Worm (Caenorhabditis elegans) whole organism, young adult: ENCODE data around the gene Y57E12B.4.
A peak's percentile ranks its signal among the peaks of the same experiment; 100 is the strongest.

Experiments used
- B0336.3 ChIP-seq: fragments of 200-800 bp; sonication (Bioruptor generic); IDR thresholded peaks from 2 replicates; pipeline ENCODE4 v1.3.6; 2022; ENCODE audit warnings: missing genetic modification characterization, missing compliant biosample characterization
- D2030.7 ChIP-seq: fragments of 200-800 bp; sonication (Bioruptor generic); IDR thresholded peaks from 2 replicates; pipeline ENCODE4 v1.3.6; 2022; ENCODE audit warnings: missing genetic modification reagents, missing genetic modification characterization, missing compliant biosample characterization
- F10E7.11 ChIP-seq: sonication (generic microtip); optimal IDR thresholded peaks from 2 replicates; lab custom pipeline; 2017; ENCODE audit warnings: mild to moderate bottlenecking, missing genetic modification characterization, moderate library complexity, missing compliant biosample characterization
- F37B4.10 ChIP-seq: fragments of 200-800 bp; sonication (Bioruptor generic); IDR thresholded peaks from 2 replicates; pipeline ENCODE4 v1.3.6; 2022; ENCODE audit warnings: missing genetic modification characterization, missing compliant biosample characterization
- F57A8.1 ChIP-seq: fragments of 200-800 bp; sonication (Bioruptor generic); optimal IDR thresholded peaks from 2 replicates; lab custom pipeline; 2018; ENCODE audit warnings: mild to moderate bottlenecking, missing genetic modification characterization, moderate library complexity, missing compliant biosample characterization
- K12H6.12 ChIP-seq: fragments of 200-800 bp; sonication (Bioruptor generic); optimal IDR thresholded peaks from 2 replicates; lab custom pipeline; 2018; ENCODE audit warnings: mild to moderate bottlenecking, missing genetic modification characterization, missing compliant biosample characterization
- Y53G8AR.9 ChIP-seq: fragments of 200-800 bp; sonication (Bioruptor generic); conservative IDR thresholded peaks from 2 replicates; pipeline ENCODE4 v1.3.6; 2022; ENCODE audit warnings: missing genetic modification reagents, missing genetic modification characterization, missing compliant biosample characterization
- ZK185.1 ChIP-seq: sonication (generic microtip); optimal IDR thresholded peaks from 2 replicates; lab custom pipeline; 2016; ENCODE audit warnings: mild to moderate bottlenecking, missing genetic modification characterization, missing compliant biosample characterization; ENCODE audit not compliant: poor library complexity, severe bottlenecking
- ama-1 ChIP-seq, 3 experiments: fragments of 150-350 bp in 1 of 3; sonication (generic microtip) in 2 of 3; optimal IDR thresholded peaks; 2 replicates each; lab custom pipeline; 2014 to 2018; ENCODE audit warnings: missing biosample characterization in 2 of 3, missing genetic modification characterization in 2 of 3, missing genetic modification reagents in 2 of 3
- aptf-2 ChIP-seq: fragments of 200-800 bp; sonication (Bioruptor generic); conservative IDR thresholded peaks from 2 replicates; pipeline ENCODE4 v1.3.6; 2022; ENCODE audit warnings: missing genetic modification reagents, missing genetic modification characterization, missing compliant biosample characterization
- ccch-3 ChIP-seq: fragments of 200-800 bp; sonication (Bioruptor generic); optimal IDR thresholded peaks from 2 replicates; lab custom pipeline; 2018; ENCODE audit warnings: mild to moderate bottlenecking, missing genetic modification characterization, missing compliant biosample characterization
- cebp-2 ChIP-seq: fragments of 200-800 bp; sonication (Bioruptor generic); IDR thresholded peaks from 2 replicates; pipeline ENCODE4 v1.3.6; 2022; ENCODE audit warnings: missing genetic modification characterization, missing compliant biosample characterization
- ceh-58 ChIP-seq: fragments of 200-800 bp; sonication (Bioruptor generic); IDR thresholded peaks from 2 replicates; pipeline ENCODE4 v1.3.6; 2022; ENCODE audit warnings: missing genetic modification characterization, missing compliant biosample characterization
- dpff-1 ChIP-seq: sonication (generic microtip); optimal IDR thresholded peaks from 2 replicates; lab custom pipeline; 2017; ENCODE audit warnings: mild to moderate bottlenecking, missing genetic modification characterization, missing compliant biosample characterization
- efl-1 ChIP-seq: fragments of 150-350 bp; optimal IDR thresholded peaks from 2 replicates; lab custom pipeline; 2014; ENCODE audit warnings: missing biosample characterization, missing genetic modification reagents, missing genetic modification characterization
- egl-18 ChIP-seq: fragments of 200-800 bp; sonication (Bioruptor generic); IDR thresholded peaks from 2 replicates; pipeline ENCODE4 v1.3.6; 2022; ENCODE audit warnings: missing genetic modification reagents, missing genetic modification characterization, missing compliant biosample characterization
- egl-44 ChIP-seq: fragments of 200-800 bp; sonication (Bioruptor generic); IDR thresholded peaks from 2 replicates; pipeline ENCODE4 v1.3.6; 2022; ENCODE audit warnings: missing genetic modification reagents, missing genetic modification characterization, missing compliant biosample characterization
- ekl-4 ChIP-seq: fragments of 200-800 bp; sonication (Bioruptor generic); IDR thresholded peaks from 2 replicates; pipeline ENCODE4 v1.3.6; 2022; ENCODE audit warnings: missing genetic modification reagents, missing genetic modification characterization, missing compliant biosample characterization
- ets-4 ChIP-seq: fragments of 200-800 bp; sonication (Bioruptor generic); optimal IDR thresholded peaks from 2 replicates; lab custom pipeline; 2018; ENCODE audit warnings: mild to moderate bottlenecking, missing genetic modification characterization, missing compliant biosample characterization
- fkh-3 ChIP-seq: sonication (generic microtip); optimal IDR thresholded peaks from 2 replicates; lab custom pipeline; 2016; ENCODE audit warnings: mild to moderate bottlenecking, missing genetic modification characterization, missing compliant biosample characterization
- hmg-1.2 ChIP-seq: fragments of 200-800 bp; sonication (Bioruptor generic); IDR thresholded peaks from 2 replicates; pipeline ENCODE4 v1.3.6; 2022; ENCODE audit warnings: missing genetic modification reagents, missing genetic modification characterization, missing compliant biosample characterization
- lag-1 ChIP-seq: fragments of 200-800 bp; sonication (Bioruptor generic); IDR thresholded peaks from 2 replicates; pipeline ENCODE4 v1.3.6; 2022; ENCODE audit warnings: missing genetic modification reagents, missing genetic modification characterization, missing compliant biosample characterization
- lin-26 ChIP-seq: fragments of 200-800 bp; sonication (Bioruptor generic); IDR thresholded peaks from 2 replicates; pipeline ENCODE4 v1.3.6; 2022; ENCODE audit warnings: missing genetic modification reagents, missing genetic modification characterization, missing compliant biosample characterization
- lin-40 ChIP-seq: sonication (generic microtip); optimal IDR thresholded peaks from 2 replicates; lab custom pipeline; 2016; ENCODE audit warnings: missing genetic modification characterization, mild to moderate bottlenecking, missing compliant biosample characterization, missing genotype, missing genetic modification reagents
- madf-3 ChIP-seq: fragments of 200-800 bp; sonication (Bioruptor generic); IDR thresholded peaks from 2 replicates; pipeline ENCODE4 v1.3.6; 2022; ENCODE audit warnings: missing genetic modification reagents, missing genetic modification characterization, missing compliant biosample characterization
- madf-6 ChIP-seq: fragments of 200-800 bp; sonication (Bioruptor generic); IDR thresholded peaks from 2 replicates; pipeline ENCODE4 v1.3.6; 2022; ENCODE audit warnings: missing genetic modification reagents, missing genetic modification characterization, missing compliant biosample characterization
- mxl-1 ChIP-seq: sonication (generic microtip); optimal IDR thresholded peaks from 2 replicates; lab custom pipeline; 2016; ENCODE audit warnings: missing genetic modification characterization, missing compliant biosample characterization
- nhr-27 ChIP-seq: fragments of 200-800 bp; sonication (Bioruptor generic); optimal IDR thresholded peaks from 2 replicates; lab custom pipeline; 2018; ENCODE audit warnings: mild to moderate bottlenecking, missing genetic modification characterization, moderate library complexity, missing compliant biosample characterization
- rec-8 ChIP-seq, 2 experiments: sonication (generic microtip); optimal IDR thresholded peaks; 2 replicates each; lab custom pipeline; 2016; ENCODE audit warnings: mild to moderate bottlenecking in 2 of 2, missing genetic modification characterization in 2 of 2, missing genetic modification reagents in 2 of 2, missing genotype in 2 of 2, missing biosample characterization in 1 of 2, missing compliant biosample characterization in 1 of 2, moderate library complexity in 1 of 2
- snpc-1.1 ChIP-seq: sonication (generic microtip); optimal IDR thresholded peaks from 2 replicates; lab custom pipeline; 2017; ENCODE audit warnings: missing genetic modification characterization, mild to moderate bottlenecking, missing compliant biosample characterization, antibody characterized with exemption, moderate library complexity, missing genotype, missing genetic modification reagents; ENCODE audit not compliant: insufficient read depth
- somi-1 ChIP-seq: fragments of 200-800 bp; sonication (Bioruptor generic); optimal IDR thresholded peaks from 2 replicates; lab custom pipeline; 2018; ENCODE audit warnings: mild to moderate bottlenecking, missing genetic modification characterization, missing compliant biosample characterization
- tbp1 ChIP-seq: fragments of 200-800 bp; sonication (Bioruptor generic); optimal IDR thresholded peaks from 2 replicates; lab custom pipeline; 2018; ENCODE audit warnings: mild to moderate bottlenecking, missing genetic modification characterization, missing compliant biosample characterization
- tbx-9 ChIP-seq: sonication (generic microtip); optimal IDR thresholded peaks from 2 replicates; lab custom pipeline; 2016; ENCODE audit warnings: borderline replicate concordance, missing genetic modification characterization, inconsistent platforms, missing compliant biosample characterization
- zim-3 ChIP-seq: sonication (generic microtip); optimal IDR thresholded peaks from 2 replicates; lab custom pipeline; 2017; ENCODE audit warnings: mild to moderate bottlenecking, missing genetic modification characterization, moderate library complexity, missing compliant biosample characterization

The Y57E12B.4 gene

DNA sequence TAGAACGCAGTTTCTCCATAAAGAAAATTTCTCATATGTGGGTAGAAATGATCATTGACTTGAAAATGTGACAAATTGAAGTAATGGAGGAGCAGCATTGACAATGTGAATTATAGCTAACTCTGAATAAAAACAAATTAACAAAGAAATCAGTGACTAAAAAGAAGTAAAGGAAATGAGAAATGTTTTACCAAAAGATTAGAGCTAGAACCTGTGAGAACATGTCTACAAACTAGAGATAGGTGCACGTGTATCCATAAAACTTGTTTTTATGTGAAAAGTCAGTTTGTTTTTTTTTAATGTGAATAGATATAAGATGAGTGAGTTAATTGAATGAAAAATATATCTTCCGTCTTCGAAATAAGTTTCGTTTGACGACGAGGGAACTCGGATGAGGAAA, 31.7 kb upstream of the Y57E12B.4 start, which contains the start of gene sre-12:
TSS of gene sre-12 (minus strand) at position 101 of the 400 bp plus-strand sequence.
- no peak for TF ChIP-seq dpff-1 (tag; lab: Kevin White, UChicago)
- no peak for TF ChIP-seq ama-1 (optimal IDR thresholded peaks at IDR 0.05; lab: Kevin White, UChicago)
- no peak for TF ChIP-seq ama-1 (GFP tag; optimal IDR thresholded peaks at IDR 0.05; lab: Kevin White, UChicago)
- TF ChIP-seq lin-26 (GFP tag; lab: Robert Waterston, UW), result no peak
- TF ChIP-seq, all 124 proteins: peak for 0

DNA sequence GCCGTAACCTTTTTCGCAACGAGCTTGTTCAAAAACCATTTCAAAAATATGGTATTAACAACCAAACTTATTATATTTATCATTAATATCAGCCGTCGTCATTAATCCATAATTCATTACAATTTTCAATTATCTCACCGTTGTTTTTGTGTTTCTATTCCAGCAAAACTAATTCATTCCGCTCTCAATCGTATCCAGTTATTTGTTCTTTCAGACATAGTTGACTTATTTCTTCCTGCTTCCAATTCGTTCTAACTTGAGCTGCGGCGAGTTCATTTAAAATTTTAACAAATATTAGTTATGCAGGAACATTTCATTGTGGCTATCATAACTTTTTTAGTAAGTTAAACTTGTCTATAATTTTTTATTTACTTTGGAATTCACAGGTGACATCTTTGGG, 28.7 kb upstream of the Y57E12B.4 start, which contains the start of gene srx-16:
TSS of gene srx-16 (plus strand) at position 301 of the 400 bp plus-strand sequence.
- TF ChIP-seq hmg-1.2 (GFP tag; lab: Robert Waterston, UW), result no peak
- no peak for TF ChIP-seq B0336.3 (GFP tag; lab: Robert Waterston, UW)
- no peak for TF ChIP-seq lag-1 (GFP tag; lab: Robert Waterston, UW)
- no peak for TF ChIP-seq madf-3 (GFP tag; lab: Robert Waterston, UW)
- TF ChIP-seq tbx-9 (tag; lab: Kevin White, UChicago), result no peak
- TF ChIP-seq lin-40, result no peak
- TF ChIP-seq ccch-3 (GFP tag; lab: Kevin White, UChicago), result no peak
- no peak for TF ChIP-seq egl-44 (GFP tag; lab: Robert Waterston, UW)
- TF ChIP-seq dpff-1 (tag; lab: Kevin White, UChicago), result no peak
- TF ChIP-seq egl-18 (GFP tag; lab: Robert Waterston, UW), result no peak
- TF ChIP-seq efl-1 (GFP tag; lab: Kevin White, UChicago), result no peak
- TF ChIP-seq fkh-3 (tag; lab: Kevin White, UChicago), result no peak
- no peak for TF ChIP-seq F10E7.11
- no peak for TF ChIP-seq snpc-1.1 (tag; lab: Kevin White, UChicago)
- no peak for TF ChIP-seq mxl-1 (tag; lab: Kevin White, UChicago)
- TF ChIP-seq Y53G8AR.9, result no peak
- TF ChIP-seq zim-3 (tag; lab: Kevin White, UChicago), result no peak
- TF ChIP-seq ekl-4 (GFP tag; lab: Robert Waterston, UW), result no peak
- no peak for TF ChIP-seq D2030.7 (GFP tag; lab: Robert Waterston, UW)
- no peak for TF ChIP-seq ets-4 (GFP tag; lab: Kevin White, UChicago)

ce11 chrV:6971567-6971966, 24.2 kb upstream of the Y57E12B.4 start, which contains the start of gene srx-59:
Gene srx-59, plus strand, starts transcription at chrV:6971867.
- TF ChIP-seq nhr-27 (no peak), somi-1 (GFP tag; lab: Kevin White, UChicago) (no peak), ets-4 (GFP tag; lab: Kevin White, UChicago) (no peak), hmg-1.2 (GFP tag; lab: Robert Waterston, UW) (no peak), F57A8.1 (no peak), aptf-2 (GFP tag; lab: Robert Waterston, UW) (no peak), madf-3 (GFP tag; lab: Robert Waterston, UW) (no peak), ZK185.1 (tag; lab: Kevin White, UChicago) (no peak), lin-40 (no peak), tbp1 (no peak), rec-8 (tag; optimal IDR thresholded peaks at IDR 0.05; lab: Kevin White, UChicago) (no peak), K12H6.12 (tag; lab: Kevin White, UChicago) (no peak), madf-6 (GFP tag; lab: Robert Waterston, UW) (no peak), cebp-2 (GFP tag; lab: Robert Waterston, UW) (no peak)
- TF ChIP-seq, all 124 proteins: peak for 0

- 0 out of 2 replicates have a peak, but pooled peaks have one; percentile 12 for TF ChIP-seq ceh-58
- TF ChIP-seq F37B4.10 (GFP tag; lab: Robert Waterston, UW), result no peak
Observed at ce11 chrV:6969950-6970532, 22.7 kb upstream of the Y57E12B.4 start, which contains the start of gene ptr-15. Gene ptr-15, minus strand, starts transcription at chrV:6970000.
